Fruit fly (Drosophila melanogaster): ENCODE results near the gene CG12091.

Gene CG12091

dm6 chr3L:1578391-1578948, 41.8 kb upstream of the CG12091 start (continued):
- TF ChIP-seq bcd (GFP tag; optimal IDR thresholded peaks at IDR 0.05), result peak; percentile 21
- peak; percentile 32; the same call in 1 of the 2 replicates for TF ChIP-seq Xrp1 (GFP tag; IDR thresholded peaks at IDR 0.05)
- peak; percentile 33 for TF ChIP-seq CG13424 (tag; optimal IDR thresholded peaks at IDR 0.05)
- no peak for TF ChIP-seq CG9215 (GFP tag; IDR thresholded peaks at IDR 0.05)
- peak; percentile 28 for TF ChIP-seq CG6854 (GFP tag; optimal IDR thresholded peaks at IDR 0.05)
- TF ChIP-seq CG17186 (GFP tag; optimal IDR thresholded peaks at IDR 0.05), result no peak
- TF ChIP-seq NFAT (GFP tag; IDR thresholded peaks at IDR 0.05), result peak; percentile 39; the same call in 1 of the 2 replicates
- TF ChIP-seq ssp (GFP tag; IDR thresholded peaks at IDR 0.05), result no peak; the same call in 1 of the 2 replicates
- peak; percentile 52 for TF ChIP-seq Sox100B (GFP tag; optimal IDR thresholded peaks at IDR 0.05)
- peak; percentile 7 for TF ChIP-seq CG10267 (tag; optimal IDR thresholded peaks at IDR 0.05)
- TF ChIP-seq CG15514 (GFP tag; optimal IDR thresholded peaks at IDR 0.05), result peak; percentile 20
- TF ChIP-seq sisA (GFP tag; IDR thresholded peaks at IDR 0.05), result peak; percentile 57; the same call in 1 of the 2 replicates
- TF ChIP-seq eyg (GFP tag; optimal IDR thresholded peaks at IDR 0.05), result peak; percentile 29
- TF ChIP-seq zf30C (GFP tag; optimal IDR thresholded peaks at IDR 0.05), result peak; percentile 71
- peak; percentile 41; the same call in 1 of the 3 replicates for TF ChIP-seq tgo (GFP tag; IDR thresholded peaks at IDR 0.05)
- TF ChIP-seq nom (GFP tag; optimal IDR thresholded peaks at IDR 0.05), result no peak
- TF ChIP-seq CG14710 (tag; optimal IDR thresholded peaks at IDR 0.05), result peak; percentile 8
- 0 out of 2 replicates have a peak, but pooled peaks have one; percentile 52 for TF ChIP-seq sob (GFP tag; IDR thresholded peaks at IDR 0.05)
- peak; percentile 30 for TF ChIP-seq D19A (tag; optimal IDR thresholded peaks at IDR 0.05)
- peak; percentile 13 for TF ChIP-seq Side (GFP tag; optimal IDR thresholded peaks at IDR 0.05)
- no peak for TF ChIP-seq caup (GFP tag; optimal IDR thresholded peaks at IDR 0.05; ENCODE audit: severe bottlenecking)
- no peak for TF ChIP-seq CG8290 (GFP tag; optimal IDR thresholded peaks at IDR 0.05)
- peak in 1 of 2 experiments; percentile 20 for TF ChIP-seq CG8290 (tag; optimal IDR thresholded peaks at IDR 0.05)
- TF ChIP-seq bigmax (GFP tag; optimal IDR thresholded peaks at IDR 0.05), result no peak
- no peak for TF ChIP-seq psq (GFP tag; optimal IDR thresholded peaks at IDR 0.05)
- TF ChIP-seq CG8944 (GFP tag; optimal IDR thresholded peaks at IDR 0.05), result peak; percentile 5
- 0 out of 3 replicates have a peak, but pooled peaks have one; percentile 36 for TF ChIP-seq Mrtf (GFP tag; IDR thresholded peaks at IDR 0.05)
- TF ChIP-seq insv (GFP tag; optimal IDR thresholded peaks at IDR 0.05), result no peak
- TF ChIP-seq lilli (GFP tag; optimal IDR thresholded peaks at IDR 0.05), result peak; percentile 39
- TF ChIP-seq MTF-1 (GFP tag; optimal IDR thresholded peaks at IDR 0.05; ENCODE audit: borderline replicate concordance), result no peak
- 0 out of 3 replicates have a peak, but pooled peaks have one; percentile 38 for TF ChIP-seq ken (GFP tag; IDR thresholded peaks at IDR 0.05)
- TF ChIP-seq usp (GFP tag; optimal IDR thresholded peaks at IDR 0.05), result no peak
- 0 out of 2 replicates have a peak, but pooled peaks have one; percentile 4 for TF ChIP-seq Dref (GFP tag; IDR thresholded peaks at IDR 0.05)
- TF ChIP-seq HLHmδ (GFP tag; optimal IDR thresholded peaks at IDR 0.05), result no peak
- TF ChIP-seq dmrt99B (tag; optimal IDR thresholded peaks at IDR 0.05), result peak; percentile 59
- TF ChIP-seq CG10209 (GFP tag; optimal IDR thresholded peaks at IDR 0.05), result peak; percentile 15
- no peak for TF ChIP-seq CG34224 (GFP tag; IDR thresholded peaks at IDR 0.05; ENCODE audit: partially characterized antibody)
- peak; percentile 27 for TF ChIP-seq pnt (GFP tag; optimal IDR thresholded peaks at IDR 0.05)
- peak; percentile 6 for TF ChIP-seq her (GFP tag; optimal IDR thresholded peaks at IDR 0.05)
- no peak for TF ChIP-seq sna (GFP tag; IDR thresholded peaks at IDR 0.05; ENCODE audit: partially characterized antibody)
- peak; percentile 7 for TF ChIP-seq CG4707 (GFP tag; optimal IDR thresholded peaks at IDR 0.05)
- peak; percentile 2 for TF ChIP-seq ftz-f1 (GFP tag; optimal IDR thresholded peaks at IDR 0.05)
- TF ChIP-seq PHDP (tag; optimal IDR thresholded peaks at IDR 0.05), result peak; percentile 50
- TF ChIP-seq CG5180 (GFP tag; optimal IDR thresholded peaks at IDR 0.05), result peak; percentile 54
- peak; percentile 63 for TF ChIP-seq CG11504 (tag; optimal IDR thresholded peaks at IDR 0.05)
- TF ChIP-seq CG34422 (GFP tag; IDR thresholded peaks at IDR 0.05), result no peak
- TF ChIP-seq phol (tag; optimal IDR thresholded peaks at IDR 0.05), result peak; percentile 75
- TF ChIP-seq Fer1 (GFP tag; optimal IDR thresholded peaks at IDR 0.05), result peak; percentile 49
- TF ChIP-seq MBD-R2 (GFP tag; IDR thresholded peaks at IDR 0.05), result 0 out of 2 replicates have a peak, but pooled peaks have one; percentile 18
